Fruit fly (Drosophila melanogaster) whole organism, embryonic: ENCODE results near the gene scpr-C.

Experiments used
- Atf6 ChIP-seq: fragments of 200-800 bp; sonication (Bioruptor generic); IDR thresholded peaks from 2 replicates; pipeline ENCODE4 v1.3.6; 2022; ENCODE audit warnings: missing biosample characterization, missing genetic modification characterization
- B-H1 ChIP-seq: fragments of 200-800 bp; sonication (Bioruptor generic); IDR thresholded peaks from 3 replicates; pipeline ENCODE4 v1.3.6; 2022; ENCODE audit warnings: missing biosample characterization, missing genetic modification characterization
- CG10543 ChIP-seq: fragments of 200-800 bp; sonication (Bioruptor generic); optimal IDR thresholded peaks from 3 replicates; lab custom pipeline; 2017; ENCODE audit warnings: missing biosample characterization, mild to moderate bottlenecking, missing genetic modification characterization, moderate library complexity
- CG10654 ChIP-seq: fragments of 200-800 bp; sonication (Bioruptor generic); optimal IDR thresholded peaks from 2 replicates; lab custom pipeline; 2016; ENCODE audit warnings: missing biosample characterization, missing genetic modification characterization
- CG11456 ChIP-seq: fragments of 200-800 bp; sonication (Bioruptor generic); IDR thresholded peaks from 3 replicates; pipeline ENCODE4 v1.3.6; 2022; ENCODE audit warnings: missing biosample characterization, missing genetic modification characterization
- CG12391 ChIP-seq: fragments of 200-800 bp; sonication (Bioruptor generic); optimal IDR thresholded peaks from 3 replicates; lab custom pipeline; 2018; ENCODE audit warnings: missing biosample characterization, mild to moderate bottlenecking, missing genetic modification characterization, moderate library complexity
- CG13424 ChIP-seq: fragments of 200-800 bp; sonication (Bioruptor generic); optimal IDR thresholded peaks from 2 replicates; lab custom pipeline; 2019; ENCODE audit warnings: missing biosample characterization, mild to moderate bottlenecking, missing genetic modification characterization, moderate library complexity
- CG15073 ChIP-seq: fragments of 200-800 bp; sonication (Bioruptor generic); optimal IDR thresholded peaks from 2 replicates; lab custom pipeline; 2016; ENCODE audit warnings: missing biosample characterization, missing genetic modification characterization
- CG17385 ChIP-seq: fragments of 200-800 bp; sonication (Bioruptor generic); optimal IDR thresholded peaks from 3 replicates; lab custom pipeline; 2018; ENCODE audit warnings: missing biosample characterization, mild to moderate bottlenecking, missing genetic modification characterization
- CG17612 ChIP-seq: fragments of 200-800 bp; sonication (Bioruptor generic); IDR thresholded peaks from 2 replicates; pipeline ENCODE4 v1.3.6; 2022; ENCODE audit warnings: missing biosample characterization, missing genetic modification characterization
- CG2678 ChIP-seq: fragments of 200-800 bp; sonication (Bioruptor generic); optimal IDR thresholded peaks from 3 replicates; lab custom pipeline; 2019; ENCODE audit warnings: missing biosample characterization, mild to moderate bottlenecking, missing genetic modification characterization, moderate library complexity
- CG3065 ChIP-seq: fragments of 200-800 bp; sonication (Bioruptor generic); optimal IDR thresholded peaks from 2 replicates; lab custom pipeline; 2016; ENCODE audit warnings: missing biosample characterization, missing genetic modification characterization
- CG3163 ChIP-seq: fragments of 200-800 bp; sonication (Bioruptor generic); optimal IDR thresholded peaks from 3 replicates; lab custom pipeline; 2016; ENCODE audit warnings: missing biosample characterization, missing genetic modification characterization
- CG33557 ChIP-seq: fragments of 200-800 bp; sonication (Bioruptor generic); optimal IDR thresholded peaks from 2 replicates; lab custom pipeline; 2019; ENCODE audit warnings: missing biosample characterization, mild to moderate bottlenecking, missing genetic modification characterization, moderate library complexity
- CG34224 ChIP-seq: fragments of 200-800 bp; sonication (Bioruptor generic); IDR thresholded peaks from 3 replicates; pipeline ENCODE4 v1.3.6; 2022; ENCODE audit warnings: missing biosample characterization, missing genetic modification characterization; ENCODE audit not compliant: partially characterized antibody
- CG4707 ChIP-seq: fragments of 200-800 bp; sonication (Bioruptor generic); optimal IDR thresholded peaks from 2 replicates; lab custom pipeline; 2018; ENCODE audit warnings: missing biosample characterization, mild to moderate bottlenecking, missing genetic modification characterization, moderate library complexity
- CG9437 ChIP-seq: fragments of 200-800 bp; sonication (Bioruptor generic); optimal IDR thresholded peaks from 2 replicates; lab custom pipeline; 2018; ENCODE audit warnings: missing biosample characterization, mild to moderate bottlenecking, missing genetic modification characterization
- Deaf1 ChIP-seq: fragments of 200-800 bp; optimal IDR thresholded peaks from 3 replicates; lab custom pipeline; 2019; ENCODE audit warnings: missing biosample characterization, mild to moderate bottlenecking, missing genetic modification characterization, moderate library complexity
- Dll ChIP-seq: fragments of 200-800 bp; sonication (Bioruptor generic); IDR thresholded peaks from 4 replicates; pipeline ENCODE4 v1.3.6; 2022; ENCODE audit warnings: missing biosample characterization, missing genetic modification characterization; ENCODE audit not compliant: partially characterized antibody
- Ets97D ChIP-seq: fragments of 200-800 bp; sonication (Bioruptor generic); optimal IDR thresholded peaks from 3 replicates; lab custom pipeline; 2016; ENCODE audit warnings: missing biosample characterization, missing genetic modification characterization
- Fer3 ChIP-seq: fragments of 200-800 bp; sonication (Bioruptor generic); optimal IDR thresholded peaks from 2 replicates; lab custom pipeline; 2018; ENCODE audit warnings: missing biosample characterization, mild to moderate bottlenecking, missing genetic modification characterization, moderate library complexity
- HLH4C ChIP-seq: fragments of 200-800 bp; sonication (Bioruptor generic); IDR thresholded peaks from 3 replicates; pipeline ENCODE4 v1.3.6; 2022; ENCODE audit warnings: missing biosample characterization, missing genetic modification characterization; ENCODE audit not compliant: partially characterized antibody
- HmgZ ChIP-seq: fragments of 200-800 bp; sonication (Bioruptor generic); optimal IDR thresholded peaks from 2 replicates; lab custom pipeline; 2018; ENCODE audit warnings: missing biosample characterization, mild to moderate bottlenecking, missing genetic modification characterization
- Hr51 ChIP-seq, 2 experiments: fragments of 200-800 bp; sonication (Bioruptor generic); optimal IDR thresholded peaks; 2 replicates in 1 of 2; 3 replicates in 1 of 2; lab custom pipeline; 2016 to 2018; ENCODE audit warnings: missing biosample characterization in 2 of 2, missing genetic modification characterization in 2 of 2, mild to moderate bottlenecking in 1 of 2, moderate library complexity in 1 of 2
- Lhr ChIP-seq: fragments of 200-800 bp; sonication (Bioruptor generic); optimal IDR thresholded peaks from 3 replicates; lab custom pipeline; 2017; ENCODE audit warnings: mild to moderate bottlenecking, missing biosample characterization, missing genetic modification reagents, missing genetic modification characterization
- MBD-R2 ChIP-seq: fragments of 200-800 bp; sonication (Bioruptor generic); IDR thresholded peaks from 2 replicates; pipeline ENCODE4 v1.3.6; 2022; ENCODE audit warnings: missing biosample characterization, missing genetic modification characterization
- Mad ChIP-seq: fragments of 200-800 bp; sonication (Bioruptor generic); optimal IDR thresholded peaks from 2 replicates; lab custom pipeline; 2016; ENCODE audit warnings: missing biosample characterization, missing genetic modification characterization
- Nf-YA ChIP-seq: fragments of 200-800 bp; sonication (Bioruptor generic); IDR thresholded peaks from 2 replicates; pipeline ENCODE4 v1.3.6; 2022; ENCODE audit warnings: missing biosample characterization, missing genetic modification characterization
- Sin3A ChIP-seq: fragments of >200 bp; optimal IDR thresholded peaks from 2 replicates; lab custom pipeline; 2018
- Sox102F ChIP-seq: fragments of 200-800 bp; sonication (Bioruptor generic); optimal IDR thresholded peaks from 2 replicates; lab custom pipeline; 2018; ENCODE audit warnings: missing biosample characterization, mild to moderate bottlenecking, missing genetic modification characterization, moderate library complexity
- Trl ChIP-seq, 3 experiments: fragments of >200 bp in 2 of 3; fragments of 200-800 bp in 1 of 3; sonication (Bioruptor generic) in 1 of 3; optimal IDR thresholded peaks; 2 replicates in 1 of 3; 3 replicates in 2 of 3; lab custom pipeline; 2016 to 2017; ENCODE audit warnings: missing biosample characterization in 1 of 3, missing genetic modification characterization in 1 of 3
- ap ChIP-seq: fragments of 200-800 bp; sonication (Bioruptor generic); IDR thresholded peaks from 2 replicates; pipeline ENCODE4 v1.3.6; 2022; ENCODE audit warnings: missing biosample characterization, missing genetic modification characterization
- dmrt99B ChIP-seq: fragments of 200-800 bp; sonication (Bioruptor generic); optimal IDR thresholded peaks from 2 replicates; lab custom pipeline; 2018; ENCODE audit warnings: missing biosample characterization, mild to moderate bottlenecking, missing genetic modification characterization, moderate library complexity
- dysf ChIP-seq: fragments of 200-800 bp; sonication (Bioruptor generic); IDR thresholded peaks from 3 replicates; pipeline ENCODE4 v1.3.6; 2022; ENCODE audit warnings: missing biosample characterization, missing genetic modification characterization
- ems ChIP-seq: fragments of 200-800 bp; sonication (Bioruptor generic); optimal IDR thresholded peaks from 3 replicates; lab custom pipeline; 2016; ENCODE audit warnings: missing biosample characterization, missing genetic modification characterization
- ewg ChIP-seq: fragments of 200-800 bp; sonication (Bioruptor generic); optimal IDR thresholded peaks from 3 replicates; lab custom pipeline; 2017; ENCODE audit warnings: mild to moderate bottlenecking, missing biosample characterization, missing genetic modification reagents, missing genetic modification characterization
- fu2 ChIP-seq: fragments of 200-800 bp; sonication (Bioruptor generic); optimal IDR thresholded peaks from 2 replicates; lab custom pipeline; 2016; ENCODE audit warnings: missing biosample characterization, missing genetic modification characterization
- gem ChIP-seq: fragments of 200-800 bp; sonication (Bioruptor generic); optimal IDR thresholded peaks from 2 replicates; lab custom pipeline; 2019; ENCODE audit warnings: missing biosample characterization, mild to moderate bottlenecking, missing genetic modification characterization, moderate library complexity
- hkb ChIP-seq, 2 experiments: fragments of 200-800 bp in 1 of 2; fragments of >200 bp in 1 of 2; sonication (Bioruptor generic) in 1 of 2; IDR thresholded peaks in 1 of 2; optimal IDR thresholded peaks in 1 of 2; 2 replicates each; pipeline versions ENCODE4 v1.3.6 to Lab custom; 2017 to 2022; ENCODE audit warnings: missing biosample characterization in 1 of 2, missing genetic modification characterization in 1 of 2
- kay ChIP-seq: fragments of 200-800 bp; sonication (Bioruptor generic); optimal IDR thresholded peaks from 2 replicates; lab custom pipeline; 2016; ENCODE audit warnings: missing biosample characterization, missing genetic modification characterization
- lab ChIP-seq: fragments of 200-800 bp; sonication (Bioruptor generic); optimal IDR thresholded peaks from 3 replicates; lab custom pipeline; 2017; ENCODE audit warnings: missing biosample characterization, missing genetic modification characterization, mild to moderate bottlenecking, moderate library complexity, missing genetic modification reagents
- oc ChIP-seq: fragments of 200-800 bp; sonication (Bioruptor generic); optimal IDR thresholded peaks from 2 replicates; lab custom pipeline; 2018; ENCODE audit warnings: missing biosample characterization, mild to moderate bottlenecking, missing genetic modification characterization, moderate library complexity
- p53 ChIP-seq: fragments of 200-800 bp; sonication (Bioruptor generic); optimal IDR thresholded peaks from 2 replicates; lab custom pipeline; 2016; ENCODE audit warnings: missing biosample characterization, missing genetic modification characterization
- phol ChIP-seq: fragments of 200-800 bp; sonication (Bioruptor generic); optimal IDR thresholded peaks from 3 replicates; lab custom pipeline; 2018; ENCODE audit warnings: missing biosample characterization, mild to moderate bottlenecking, missing genetic modification characterization, moderate library complexity
- stwl ChIP-seq: fragments of 200-800 bp; sonication (Bioruptor generic); optimal IDR thresholded peaks from 3 replicates; lab custom pipeline; 2018; ENCODE audit warnings: missing biosample characterization, mild to moderate bottlenecking, missing genetic modification characterization, moderate library complexity
- toy ChIP-seq: fragments of 200-800 bp; sonication (Bioruptor generic); IDR thresholded peaks from 2 replicates; pipeline ENCODE4 v1.3.6; 2022; ENCODE audit warnings: missing biosample characterization, missing genetic modification characterization
- tx ChIP-seq: fragments of 200-800 bp; sonication (Bioruptor generic); optimal IDR thresholded peaks from 2 replicates; lab custom pipeline; 2016; ENCODE audit warnings: missing biosample characterization, missing genetic modification characterization
- usp ChIP-seq: fragments of >200 bp; optimal IDR thresholded peaks from 2 replicates; lab custom pipeline; 2017; ENCODE audit warnings: missing biosample characterization, missing genetic modification characterization
- wor ChIP-seq: fragments of 200-800 bp; sonication (Bioruptor generic); IDR thresholded peaks from 2 replicates; pipeline ENCODE4 v1.3.6; 2022; ENCODE audit warnings: missing biosample characterization, missing genetic modification characterization
- zf30C ChIP-seq: fragments of 200-800 bp; sonication (Bioruptor generic); optimal IDR thresholded peaks from 3 replicates; lab custom pipeline; 2018; ENCODE audit warnings: missing biosample characterization, mild to moderate bottlenecking, missing genetic modification characterization

The scpr-C gene

dm6 chr3R:11226496-11226895 is 1.2 kb downstream of the scpr-C start, which contains the start of gene CG17726 (continued):
- no peak for TF ChIP-seq HLH4C
- peak; percentile 93 for TF ChIP-seq CG9437 (GFP tag; lab: Kevin White, UChicago)
- peak; percentile 86 for TF ChIP-seq tx (GFP tag; lab: Kevin White, UChicago)
- peak; percentile 99 for TF ChIP-seq Sox102F (GFP tag; lab: Kevin White, UChicago)
- peak; percentile 82 for TF ChIP-seq fu2 (GFP tag; lab: Kevin White, UChicago)
- TF ChIP-seq hkb (optimal IDR thresholded peaks at IDR 0.05; lab: Kevin White, UChicago): no peak
- TF ChIP-seq hkb (GFP tag; IDR thresholded peaks at IDR 0.05; lab: Robert Waterston, UW): peak; percentile 98
- peak; percentile 99 for TF ChIP-seq gem
- TF ChIP-seq oc (tag; lab: Kevin White, UChicago): peak; percentile 98
- TF ChIP-seq CG33557 (GFP tag; lab: Kevin White, UChicago): peak; percentile 97
- TF ChIP-seq CG17385 (GFP tag; lab: Kevin White, UChicago): peak; percentile 96
- TF ChIP-seq stwl (tag; lab: Kevin White, UChicago): peak; percentile 80
- TF ChIP-seq wor: peak; percentile 97
- TF ChIP-seq Sin3A (lab: Kevin White, UChicago): no peak
- TF ChIP-seq ems (GFP tag; lab: Kevin White, UChicago): peak; percentile 87
- peak; percentile 89 for TF ChIP-seq Mad (GFP tag; lab: Kevin White, UChicago)
- peak; percentile 32; the same call in 1 of the 4 replicates for TF ChIP-seq Dll (GFP tag; lab: Robert Waterston, UW)
- TF ChIP-seq phol (tag; lab: Kevin White, UChicago): peak; percentile 96
- TF ChIP-seq Lhr (GFP tag; lab: Kevin White, UChicago): peak; percentile 86
- peak; percentile 97 for TF ChIP-seq B-H1 (GFP tag; lab: Robert Waterston, UW)
- peak; percentile 99 for TF ChIP-seq ap (GFP tag; lab: Robert Waterston, UW)
- TF ChIP-seq toy (GFP tag; lab: Robert Waterston, UW): peak; percentile 91
- TF ChIP-seq CG3065: peak; percentile 93
- peak; percentile 98 for TF ChIP-seq dysf (GFP tag; lab: Robert Waterston, UW)
- peak; percentile 85 for TF ChIP-seq CG10543 (GFP tag; lab: Kevin White, UChicago)
- TF ChIP-seq kay (GFP tag; lab: Kevin White, UChicago): peak; percentile 87
- TF ChIP-seq dmrt99B (tag; lab: Kevin White, UChicago): peak; percentile 97
- TF ChIP-seq CG2678: peak; percentile 98
- peak; percentile 99 for TF ChIP-seq MBD-R2 (GFP tag; lab: Robert Waterston, UW)
- peak; percentile 85 for TF ChIP-seq Deaf1 (tag; lab: Kevin White, UChicago)
- TF ChIP-seq CG3163 (GFP tag; lab: Kevin White, UChicago): peak; percentile 63
- no peak for TF ChIP-seq CG34224 (GFP tag; lab: Robert Waterston, UW)
- peak; percentile 91 to 98 for TF ChIP-seq Hr51 (GFP tag; optimal IDR thresholded peaks at IDR 0.05; lab: Kevin White, UChicago)
- TF ChIP-seq CG4707: peak; percentile 92
- TF ChIP-seq ewg (GFP tag; lab: Kevin White, UChicago): peak; percentile 93
- no peak for TF ChIP-seq usp (GFP tag; lab: Kevin White, UChicago)
- TF ChIP-seq CG10654 (GFP tag; lab: Kevin White, UChicago): peak; percentile 93
- peak; percentile 96 for TF ChIP-seq Nf-YA
- TF ChIP-seq Fer3 (tag; lab: Kevin White, UChicago): peak; percentile 98
- no peak for TF ChIP-seq lab (GFP tag; lab: Kevin White, UChicago)
- peak; percentile 97 for TF ChIP-seq CG11456 (GFP tag; lab: Robert Waterston, UW)
- TF ChIP-seq p53 (GFP tag; lab: Kevin White, UChicago): peak; percentile 56
- TF ChIP-seq CG13424 (tag; lab: Kevin White, UChicago): peak; percentile 99
- peak; percentile 96 for TF ChIP-seq CG17612
- peak; percentile 97 for TF ChIP-seq HmgZ (tag; lab: Kevin White, UChicago)
- peak; percentile 71 for TF ChIP-seq CG15073
- TF ChIP-seq zf30C (GFP tag; lab: Kevin White, UChicago): no peak
- TF ChIP-seq Atf6 (GFP tag; lab: Robert Waterston, UW): peak; percentile 99
- no peak for TF ChIP-seq Trl (optimal IDR thresholded peaks at IDR 0.05; lab: Kevin White, UChicago)
- TF ChIP-seq Trl (GFP tag; optimal IDR thresholded peaks at IDR 0.05; lab: Kevin White, UChicago): peak; percentile 88
- peak; percentile 46 for TF ChIP-seq Ets97D (GFP tag; lab: Kevin White, UChicago)
- peak; percentile 99 for TF ChIP-seq CG12391 (tag; lab: Kevin White, UChicago)
